Worm (Caenorhabditis elegans): ENCODE data around the gene F16B4.6.

The F16B4.6 gene

DNA sequence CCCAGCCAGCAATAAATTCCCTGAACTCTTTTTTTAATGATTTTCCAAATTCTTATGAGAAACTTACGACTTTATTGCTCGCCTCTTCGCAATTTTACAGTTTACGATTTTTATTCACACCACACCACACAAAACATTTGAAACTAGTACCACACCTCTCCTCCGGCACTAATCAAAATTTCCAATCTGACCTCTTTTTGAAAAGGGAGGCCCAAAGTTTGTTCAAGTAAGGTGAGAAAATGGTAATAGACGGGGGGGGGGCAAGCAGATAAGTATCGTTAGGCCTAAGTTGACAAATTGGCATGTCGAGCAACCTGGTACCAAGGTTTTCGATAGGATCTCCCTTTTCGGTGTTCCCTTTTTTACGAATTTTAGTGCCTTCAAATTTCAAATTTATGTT, 7.2 kb upstream of the F16B4.6 start:
- TF ChIP-seq tab-1 (GFP tag; IDR thresholded peaks at IDR 0.05) = no peak
- TF ChIP-seq klf-2 (GFP tag; conservative IDR thresholded peaks at IDR 0.05) = no peak
- TF ChIP-seq cog-1 (tag; optimal IDR thresholded peaks at IDR 0.05) = no peak
- no peak for TF ChIP-seq flt-1 (GFP tag; IDR thresholded peaks at IDR 0.05)
- no peak for TF ChIP-seq ref-1 (GFP tag; conservative IDR thresholded peaks at IDR 0.05)
- no peak for TF ChIP-seq ztf-23 (GFP tag; IDR thresholded peaks at IDR 0.05)
- TF ChIP-seq med-1 (GFP tag; optimal IDR thresholded peaks at IDR 0.05; ENCODE audit: insufficient read depth) = no peak
- TF ChIP-seq T22C8.4 (GFP tag; IDR thresholded peaks at IDR 0.05) = no peak
- no peak for TF ChIP-seq ztf-29 (GFP tag; IDR thresholded peaks at IDR 0.05)

DNA sequence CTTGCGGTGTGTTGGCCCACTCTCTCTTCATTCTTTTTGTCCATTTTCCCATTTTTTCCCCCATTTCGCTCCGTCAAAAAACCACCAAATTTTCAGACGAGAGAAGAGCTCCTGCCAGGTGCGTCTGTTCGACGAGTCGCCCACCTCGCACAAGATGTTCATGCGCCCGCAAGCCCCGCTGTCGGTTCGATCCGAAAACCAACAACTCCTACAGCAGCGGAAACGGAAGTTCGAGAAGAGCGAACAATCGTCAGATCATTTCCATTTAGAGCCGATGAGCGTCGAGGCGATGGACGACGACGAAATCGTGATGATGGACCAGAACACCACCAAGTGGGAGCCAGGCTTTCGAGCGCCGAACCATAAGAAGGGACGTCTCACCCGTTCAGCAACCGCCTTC, 3.8 kb upstream of the F16B4.6 start:
- 0 out of 2 replicates have a peak, but pooled peaks have one; percentile 22 for TF ChIP-seq ztf-23 (GFP tag; IDR thresholded peaks at IDR 0.05)
- no peak for TF ChIP-seq cog-1 (tag; optimal IDR thresholded peaks at IDR 0.05)

DNA sequence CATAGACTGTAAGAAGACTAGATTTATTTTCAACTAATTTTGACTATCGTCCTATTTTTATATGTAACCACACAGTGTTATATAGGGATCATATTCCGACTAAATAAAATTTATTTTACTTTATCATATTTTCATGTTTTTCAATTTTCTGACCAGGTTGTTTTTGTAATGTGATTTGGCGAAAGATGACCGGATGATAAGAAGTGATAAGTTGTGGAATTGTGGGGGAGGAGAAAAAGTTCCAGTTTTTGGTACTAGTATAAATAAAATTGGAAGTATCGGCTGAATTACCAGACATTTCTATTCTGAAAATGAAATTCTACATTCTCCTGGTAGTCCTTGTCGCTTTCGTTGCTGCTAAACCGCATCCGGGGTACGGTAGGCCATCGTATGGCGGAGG, 1.6 kb upstream of the F16B4.6 start, which contains the start of gene F16B4.7:
Gene F16B4.7 (plus strand): TSS at position 301 of the 400 bp plus-strand sequence.
- no peak for TF ChIP-seq ztf-23 (GFP tag; IDR thresholded peaks at IDR 0.05)
- TF ChIP-seq ztf-29 (GFP tag; IDR thresholded peaks at IDR 0.05) = no peak
- no peak for TF ChIP-seq ref-1 (GFP tag; conservative IDR thresholded peaks at IDR 0.05)
- TF ChIP-seq T22C8.4 (GFP tag; IDR thresholded peaks at IDR 0.05) = no peak
- no peak for TF ChIP-seq flt-1 (GFP tag; IDR thresholded peaks at IDR 0.05)
- TF ChIP-seq tab-1 (GFP tag; IDR thresholded peaks at IDR 0.05) = no peak
- TF ChIP-seq med-1 (GFP tag; optimal IDR thresholded peaks at IDR 0.05; ENCODE audit: insufficient read depth) = no peak

DNA sequence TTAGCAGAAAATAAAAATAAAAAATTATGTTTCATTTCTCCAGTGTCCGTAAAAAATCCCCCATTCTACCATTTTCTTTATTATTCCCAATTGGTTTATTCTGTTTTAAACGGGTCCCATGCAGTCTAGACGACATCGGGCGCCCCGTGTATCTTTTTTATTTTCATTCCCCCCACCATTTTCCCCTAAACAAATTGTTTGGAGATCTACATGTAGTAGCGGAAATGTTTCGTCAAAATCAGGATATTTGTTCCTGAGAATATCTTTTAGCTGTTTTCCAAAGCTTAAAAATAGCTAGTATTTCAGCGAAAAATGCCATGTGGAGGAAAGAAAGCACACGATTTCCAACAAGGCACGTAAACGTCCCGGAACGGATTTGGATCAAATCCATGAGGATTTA, 1.1 kb downstream of the F16B4.6 start, which contains the start of gene F16B4.5:
Gene F16B4.5 (plus strand): TSS at position 301 of the 400 bp plus-strand sequence.
- no peak for TF ChIP-seq flt-1 (GFP tag; IDR thresholded peaks at IDR 0.05)
- no peak for TF ChIP-seq klf-2 (GFP tag; conservative IDR thresholded peaks at IDR 0.05)
- TF ChIP-seq tab-1 (GFP tag; IDR thresholded peaks at IDR 0.05) = no peak
- no peak for TF ChIP-seq ztf-29 (GFP tag; IDR thresholded peaks at IDR 0.05)
- TF ChIP-seq ref-1 (GFP tag; conservative IDR thresholded peaks at IDR 0.05) = no peak
- TF ChIP-seq med-1 (GFP tag; optimal IDR thresholded peaks at IDR 0.05; ENCODE audit: insufficient read depth) = no peak

DNA sequence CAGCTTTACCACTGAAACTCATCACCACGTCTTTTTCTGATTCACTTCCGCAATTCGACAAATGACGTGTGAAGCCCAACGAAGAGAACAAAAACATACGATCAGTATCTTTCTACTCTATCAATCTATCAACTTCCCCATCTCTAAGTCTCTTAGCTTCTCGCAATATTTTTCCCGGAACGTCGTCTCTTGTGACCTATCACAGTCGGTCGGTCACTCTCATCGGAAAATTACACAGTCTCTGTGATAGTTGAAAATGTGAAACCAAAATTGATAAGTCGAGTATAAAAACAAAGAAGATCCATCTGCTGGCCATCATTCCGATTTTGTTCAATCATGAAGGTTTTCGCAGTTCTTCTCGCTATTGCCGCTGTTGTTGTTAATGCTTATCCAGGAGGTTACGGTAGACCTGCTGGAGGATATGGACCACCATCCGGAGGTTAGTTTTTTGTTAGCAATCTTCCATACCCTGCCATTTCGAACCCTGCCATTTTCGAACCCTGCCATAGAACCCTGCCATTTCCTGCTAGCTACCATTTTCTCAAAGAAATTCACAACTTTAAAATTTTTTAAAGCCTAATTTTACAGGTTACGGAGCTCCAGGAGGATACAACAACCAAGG, 6.9 kb downstream of the F16B4.6 start, which contains the start of gene F16B4.4:
Gene F16B4.4 (plus strand): TSS at position 221 of the 622 bp plus-strand sequence.
- TF ChIP-seq klf-2 (GFP tag; conservative IDR thresholded peaks at IDR 0.05) = no peak
- no peak for TF ChIP-seq tab-1 (GFP tag; IDR thresholded peaks at IDR 0.05)
- TF ChIP-seq cog-1 (tag; optimal IDR thresholded peaks at IDR 0.05) = no peak
- no peak for TF ChIP-seq flt-1 (GFP tag; IDR thresholded peaks at IDR 0.05)

DNA sequence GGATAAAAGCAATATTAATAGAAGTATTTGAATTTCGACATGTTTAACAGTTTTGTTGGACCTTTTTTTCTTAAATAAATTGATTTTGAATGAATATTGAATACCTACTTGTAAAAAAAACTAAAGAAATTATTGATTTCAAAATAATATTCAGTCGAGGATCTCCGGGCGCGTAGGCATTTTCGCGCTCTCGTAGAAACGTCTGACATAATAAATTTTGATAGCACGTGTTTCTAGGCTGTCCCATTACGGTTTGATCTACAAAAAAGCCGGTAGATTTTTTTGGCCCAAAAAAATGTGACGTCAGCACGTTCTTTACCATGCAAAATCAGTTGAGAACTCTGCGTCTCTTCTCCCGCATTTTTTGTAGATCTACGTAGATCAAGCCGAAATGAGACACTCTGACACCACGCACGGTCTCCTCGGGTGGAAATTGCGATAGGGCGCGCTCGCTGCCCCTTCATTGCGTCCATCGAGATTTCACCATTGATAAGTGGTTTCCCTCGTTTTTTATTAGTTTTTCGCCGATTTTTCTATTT, 7.6 kb downstream of the F16B4.6 start:
- TF ChIP-seq ztf-29 (GFP tag; IDR thresholded peaks at IDR 0.05) (no peak), T22C8.4 (GFP tag; IDR thresholded peaks at IDR 0.05) (no peak), cog-1 (tag; optimal IDR thresholded peaks at IDR 0.05) (no peak), flt-1 (GFP tag; IDR thresholded peaks at IDR 0.05) (no peak), tab-1 (GFP tag; IDR thresholded peaks at IDR 0.05) (no peak), med-1 (GFP tag; optimal IDR thresholded peaks at IDR 0.05; ENCODE audit: insufficient read depth) (no peak), klf-2 (GFP tag; conservative IDR thresholded peaks at IDR 0.05) (no peak), ztf-23 (GFP tag; IDR thresholded peaks at IDR 0.05) (no peak), ref-1 (GFP tag; conservative IDR thresholded peaks at IDR 0.05) (no peak)

DNA sequence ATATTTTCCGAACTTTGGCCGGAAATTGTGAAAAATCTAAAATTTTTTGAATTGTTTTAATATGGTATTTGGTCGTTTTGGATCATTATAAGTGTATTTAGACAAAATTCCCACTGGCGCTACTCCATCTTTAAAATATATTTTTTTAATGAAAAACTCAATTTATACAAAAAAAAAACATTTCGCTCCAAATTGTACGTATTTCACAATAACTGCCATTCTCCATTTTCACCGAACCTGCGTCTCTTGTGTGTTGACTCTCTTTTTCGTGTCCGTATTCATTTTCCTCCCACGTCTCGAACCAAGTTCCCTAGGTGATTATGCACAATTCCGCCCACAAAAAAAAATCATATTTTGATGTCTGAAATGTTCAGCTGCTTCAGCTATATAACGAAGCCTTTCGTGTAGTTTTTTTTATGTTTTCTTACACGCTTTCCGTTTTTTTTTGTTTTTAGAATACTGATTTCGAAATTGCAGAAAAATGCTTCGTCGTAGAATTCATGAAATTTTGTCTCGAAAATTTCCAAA, 13.6 kb downstream of the F16B4.6 start, which contains the start of gene F16B4.2:
Gene F16B4.2 (plus strand): TSS at position 478 of the 528 bp plus-strand sequence.
- no peak for TF ChIP-seq flt-1 (GFP tag; IDR thresholded peaks at IDR 0.05)
- TF ChIP-seq ztf-23 (GFP tag; IDR thresholded peaks at IDR 0.05) = no peak
- TF ChIP-seq cog-1 (tag; optimal IDR thresholded peaks at IDR 0.05) = no peak
- TF ChIP-seq med-1 (GFP tag; optimal IDR thresholded peaks at IDR 0.05; ENCODE audit: insufficient read depth) = no peak
- no peak for TF ChIP-seq ref-1 (GFP tag; conservative IDR thresholded peaks at IDR 0.05)
- no peak for TF ChIP-seq klf-2 (GFP tag; conservative IDR thresholded peaks at IDR 0.05)

DNA sequence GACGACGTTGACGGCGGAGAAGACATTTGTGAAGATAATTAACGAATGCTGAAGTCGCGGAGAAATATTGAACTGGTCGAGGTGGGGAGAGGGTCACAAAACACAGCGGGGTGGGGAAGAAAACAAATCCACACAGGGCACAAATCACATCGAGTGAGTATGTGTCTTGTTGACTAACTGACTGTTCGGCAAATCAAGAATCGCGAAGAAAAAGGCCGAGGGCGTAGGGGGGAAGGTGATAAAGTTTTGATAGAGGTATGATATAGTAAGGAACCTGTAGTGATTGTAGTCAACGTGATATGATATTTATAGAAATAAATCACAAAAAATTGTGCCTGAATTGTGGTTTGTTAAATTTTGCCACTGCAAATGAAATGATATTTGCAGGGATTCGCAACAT, 20.8 kb downstream of the F16B4.6 start, which contains the start of gene nhr-178:
Gene nhr-178 (minus strand): TSS at position 164 of the 400 bp plus-strand sequence.
- TF ChIP-seq klf-2 (GFP tag; conservative IDR thresholded peaks at IDR 0.05) = no peak
- no peak for TF ChIP-seq ztf-29 (GFP tag; IDR thresholded peaks at IDR 0.05)
- no peak for TF ChIP-seq med-1 (GFP tag; optimal IDR thresholded peaks at IDR 0.05; ENCODE audit: insufficient read depth)
- no peak for TF ChIP-seq cog-1 (tag; optimal IDR thresholded peaks at IDR 0.05)
- no peak for TF ChIP-seq T22C8.4 (GFP tag; IDR thresholded peaks at IDR 0.05)
- no peak for TF ChIP-seq flt-1 (GFP tag; IDR thresholded peaks at IDR 0.05)
- no peak for TF ChIP-seq tab-1 (GFP tag; IDR thresholded peaks at IDR 0.05)
- TF ChIP-seq ref-1 (GFP tag; conservative IDR thresholded peaks at IDR 0.05) = no peak
- no peak for TF ChIP-seq ztf-23 (GFP tag; IDR thresholded peaks at IDR 0.05)

DNA sequence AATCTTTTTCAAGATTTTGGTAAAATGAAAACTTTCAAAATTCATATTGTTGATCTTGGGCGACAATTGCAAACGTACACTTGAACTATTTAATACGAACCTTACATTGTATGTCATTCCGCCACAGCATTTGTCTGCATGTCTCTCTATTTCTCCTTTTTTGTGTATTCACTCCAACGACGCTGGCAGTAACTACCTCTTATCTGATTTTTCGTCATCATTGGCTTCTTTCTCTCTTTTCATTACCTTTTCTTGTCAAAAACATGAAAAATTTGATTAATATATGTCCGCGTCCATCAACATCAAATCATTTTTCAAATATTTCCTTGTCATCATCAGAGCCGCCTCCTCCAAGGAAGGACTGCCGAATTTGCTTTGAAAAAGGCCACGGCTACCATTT, 23.1 kb downstream of the F16B4.6 start, which contains the start of gene nhr-177:
Gene nhr-177 (plus strand): TSS at position 167 of the 400 bp plus-strand sequence.
- no peak for TF ChIP-seq flt-1 (GFP tag; IDR thresholded peaks at IDR 0.05)
- no peak for TF ChIP-seq med-1 (GFP tag; optimal IDR thresholded peaks at IDR 0.05; ENCODE audit: insufficient read depth)
- TF ChIP-seq cog-1 (tag; optimal IDR thresholded peaks at IDR 0.05) = no peak
- no peak for TF ChIP-seq tab-1 (GFP tag; IDR thresholded peaks at IDR 0.05)
- TF ChIP-seq ztf-23 (GFP tag; IDR thresholded peaks at IDR 0.05) = no peak
- no peak for TF ChIP-seq klf-2 (GFP tag; conservative IDR thresholded peaks at IDR 0.05)
- TF ChIP-seq ref-1 (GFP tag; conservative IDR thresholded peaks at IDR 0.05) = no peak
- no peak for TF ChIP-seq ztf-29 (GFP tag; IDR thresholded peaks at IDR 0.05)
- no peak for TF ChIP-seq T22C8.4 (GFP tag; IDR thresholded peaks at IDR 0.05)

DNA sequence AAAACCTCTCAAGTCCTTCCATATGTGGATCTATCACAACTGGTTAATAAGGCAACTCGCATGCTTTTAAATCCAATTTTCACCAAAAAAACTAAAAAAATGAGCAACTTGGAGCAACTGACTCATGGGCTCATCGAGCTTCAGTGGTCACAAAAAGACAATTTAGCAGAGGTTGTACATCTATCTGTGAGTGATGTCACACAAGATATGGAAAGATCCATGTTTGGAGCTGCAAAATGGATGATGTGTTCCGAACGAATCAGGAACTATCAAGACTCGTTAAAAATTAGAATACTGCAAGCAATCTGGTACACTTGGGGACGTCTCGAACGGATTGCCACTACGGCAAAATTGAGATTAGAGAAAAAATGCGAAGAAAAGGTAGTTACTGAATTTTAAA, 24.6 kb downstream of the F16B4.6 start:
- TF ChIP-seq cog-1 (tag; optimal IDR thresholded peaks at IDR 0.05) = no peak
- TF ChIP-seq tab-1 (GFP tag; IDR thresholded peaks at IDR 0.05) = no peak
- no peak for TF ChIP-seq ztf-23 (GFP tag; IDR thresholded peaks at IDR 0.05)
- no peak for TF ChIP-seq klf-2 (GFP tag; conservative IDR thresholded peaks at IDR 0.05)
- no peak for TF ChIP-seq T22C8.4 (GFP tag; IDR thresholded peaks at IDR 0.05)
- TF ChIP-seq ref-1 (GFP tag; conservative IDR thresholded peaks at IDR 0.05) = no peak
- TF ChIP-seq med-1 (GFP tag; optimal IDR thresholded peaks at IDR 0.05; ENCODE audit: insufficient read depth) = no peak
- TF ChIP-seq ztf-29 (GFP tag; IDR thresholded peaks at IDR 0.05) = no peak
- no peak for TF ChIP-seq flt-1 (GFP tag; IDR thresholded peaks at IDR 0.05)
